Worm (Caenorhabditis elegans) whole organism, L2 larva: ENCODE data around the gene col-187.

ENCODE experiments used
- ceh-82 ChIP-seq: fragments of 150-350 bp; optimal IDR thresholded peaks from 2 replicates; lab custom pipeline; 2014; ENCODE audit warnings: missing biosample characterization, missing genetic modification characterization
- lin-11 ChIP-seq: fragments of 150-350 bp; sonication (generic microtip); optimal IDR thresholded peaks from 2 replicates; lab custom pipeline; 2014; ENCODE audit warnings: missing biosample characterization, missing genetic modification characterization, inconsistent platforms, mixed read lengths
- nhr-21 ChIP-seq: fragments of 150-350 bp; optimal IDR thresholded peaks from 2 replicates; lab custom pipeline; 2014; ENCODE audit warnings: missing biosample characterization, missing genetic modification characterization
- sma-9 ChIP-seq, 2 experiments: fragments of 150-350 bp in 1 of 2; sonication (generic microtip) in 1 of 2; optimal IDR thresholded peaks; 2 replicates each; lab custom pipeline; 2014 to 2016; ENCODE audit warnings: missing genetic modification characterization in 2 of 2, mild to moderate bottlenecking in 1 of 2, missing biosample characterization in 1 of 2, missing compliant biosample characterization in 1 of 2, missing genetic modification reagents in 1 of 2, moderate library complexity in 1 of 2

DNA sequence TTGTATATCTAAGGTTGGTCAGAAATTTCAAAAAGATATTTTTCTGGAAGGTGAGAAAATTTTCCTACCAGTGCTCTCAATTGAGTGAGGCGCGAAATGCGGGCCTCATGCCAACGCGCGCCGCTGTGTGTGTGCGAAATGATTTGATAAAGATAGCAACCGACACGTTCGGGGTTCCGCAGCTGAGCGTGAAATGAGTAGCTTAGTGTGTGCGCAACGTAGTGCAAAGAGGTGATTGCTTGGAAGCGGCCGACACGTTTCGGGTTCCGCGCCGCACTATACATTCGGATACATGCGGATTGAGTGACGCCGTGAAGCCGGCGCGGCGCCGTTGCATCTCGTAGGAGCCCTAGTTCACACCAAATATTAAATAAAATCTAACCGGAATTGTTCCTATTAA lies 18.5 kb downstream of the col-187 start:
- TF ChIP-seq sma-9 (GFP tag; optimal IDR thresholded peaks at IDR 0.05; lab: Kevin White, UChicago) (no peak), sma-9 (tag; optimal IDR thresholded peaks at IDR 0.05; lab: Kevin White, UChicago) (no peak), ceh-82 (no peak), lin-11 (tag; lab: Kevin White, UChicago) (no peak), nhr-21 (no peak)
